Worm (Caenorhabditis elegans): ENCODE results near the gene Y82E9BR.17.

- TF ChIP-seq unc-62 (GFP tag; optimal IDR thresholded peaks at IDR 0.05) = no peak
- no peak for TF ChIP-seq snpc-4 (tag; optimal IDR thresholded peaks at IDR 0.05)
- no peak for TF ChIP-seq lin-39 (tag; optimal IDR thresholded peaks at IDR 0.05)
- no peak for TF ChIP-seq ztf-4 (tag; optimal IDR thresholded peaks at IDR 0.05)
- TF ChIP-seq nhr-237 (tag; optimal IDR thresholded peaks at IDR 0.05) = no peak
- no peak for TF ChIP-seq ama-1 (optimal IDR thresholded peaks at IDR 0.05)
- no peak for TF ChIP-seq R02D3.7 (tag; optimal IDR thresholded peaks at IDR 0.05)
- no peak for TF ChIP-seq pqm-1 (tag; optimal IDR thresholded peaks at IDR 0.05)
- TF ChIP-seq lin-15B (tag; optimal IDR thresholded peaks at IDR 0.05) = no peak
- TF ChIP-seq nhr-28 (tag; optimal IDR thresholded peaks at IDR 0.05) = no peak
- no peak for TF ChIP-seq egl-27 (tag; optimal IDR thresholded peaks at IDR 0.05)
- no peak for TF ChIP-seq fos-1 (tag; optimal IDR thresholded peaks at IDR 0.05)
- no peak for TF ChIP-seq nhr-11 (tag; optimal IDR thresholded peaks at IDR 0.05)
Measured at ce11 chrIII:1413125-1413837, 42.3 kb downstream of the Y82E9BR.17 start.
